Fruit fly (Drosophila melanogaster): ENCODE results near the gene Sgs4.

- no peak for TF ChIP-seq CG10669 (GFP tag; optimal IDR thresholded peaks at IDR 0.05)
- no peak for TF ChIP-seq Lpt (GFP tag; optimal IDR thresholded peaks at IDR 0.05)
- no peak for TF ChIP-seq CG1621 (tag; optimal IDR thresholded peaks at IDR 0.05)
- no peak for TF ChIP-seq CG3919 (GFP tag; optimal IDR thresholded peaks at IDR 0.05)
Observed at dm6 chrX:3260536-3260935, 10.6 kb downstream of the Sgs4 start.

Data from whole organism, prepupa.